Fruit fly (Drosophila melanogaster) whole organism, embryonic: ENCODE data around the gene Cyp12a5.
A peak's percentile ranks its signal among the peaks of the same experiment; 100 is the strongest.

Source experiments
- Bdp1 ChIP-seq: fragments of 200-800 bp; sonication (Bioruptor generic); optimal IDR thresholded peaks from 3 replicates; lab custom pipeline; 2016; ENCODE audit warnings: missing biosample characterization, missing genetic modification characterization
- Bteb2 ChIP-seq: fragments of 200-800 bp; sonication (Bioruptor generic); optimal IDR thresholded peaks from 2 replicates; lab custom pipeline; 2016; ENCODE audit warnings: missing biosample characterization, missing genetic modification characterization
- CG10462 ChIP-seq: fragments of 200-800 bp; sonication (Bioruptor generic); optimal IDR thresholded peaks from 2 replicates; lab custom pipeline; 2016; ENCODE audit warnings: missing biosample characterization, missing genetic modification characterization
- CG11093 ChIP-seq: fragments of 200-800 bp; sonication (Bioruptor generic); IDR thresholded peaks from 3 replicates; pipeline ENCODE4 v1.3.6; 2022; ENCODE audit warnings: missing biosample characterization, missing genetic modification characterization
- CG13296 ChIP-seq: fragments of 200-800 bp; sonication (Bioruptor generic); optimal IDR thresholded peaks from 3 replicates; lab custom pipeline; 2018; ENCODE audit warnings: missing biosample characterization, mild to moderate bottlenecking, missing genetic modification characterization
- CG14965 ChIP-seq: fragments of 200-800 bp; sonication (Bioruptor generic); optimal IDR thresholded peaks from 2 replicates; lab custom pipeline; 2016; ENCODE audit warnings: missing biosample characterization, missing genetic modification characterization, borderline replicate concordance
- CG15011 ChIP-seq: fragments of 200-800 bp; sonication (Bioruptor generic); optimal IDR thresholded peaks from 3 replicates; lab custom pipeline; 2018; ENCODE audit warnings: missing biosample characterization, mild to moderate bottlenecking, missing genetic modification characterization
- CG15514 ChIP-seq: fragments of 200-800 bp; sonication (Bioruptor generic); optimal IDR thresholded peaks from 3 replicates; lab custom pipeline; 2017; ENCODE audit warnings: missing biosample characterization, missing genetic modification characterization, mild to moderate bottlenecking, moderate library complexity, missing genetic modification reagents
- CG1602 ChIP-seq: fragments of 200-800 bp; sonication (Bioruptor generic); optimal IDR thresholded peaks from 3 replicates; lab custom pipeline; 2016; ENCODE audit warnings: missing biosample characterization, missing genetic modification characterization
- CG16863 ChIP-seq: fragments of 200-800 bp; sonication (Bioruptor generic); optimal IDR thresholded peaks from 3 replicates; lab custom pipeline; 2016; ENCODE audit warnings: missing biosample characterization, missing genetic modification characterization
- CG2678 ChIP-seq: fragments of 200-800 bp; sonication (Bioruptor generic); optimal IDR thresholded peaks from 3 replicates; lab custom pipeline; 2019; ENCODE audit warnings: missing biosample characterization, mild to moderate bottlenecking, missing genetic modification characterization, moderate library complexity
- CG3163 ChIP-seq: fragments of 200-800 bp; sonication (Bioruptor generic); optimal IDR thresholded peaks from 3 replicates; lab custom pipeline; 2016; ENCODE audit warnings: missing biosample characterization, missing genetic modification characterization
- CG4820 ChIP-seq: fragments of 200-800 bp; sonication (Bioruptor generic); optimal IDR thresholded peaks from 3 replicates; lab custom pipeline; 2016; ENCODE audit warnings: missing biosample characterization, missing genetic modification characterization
- CG4854 ChIP-seq: fragments of 200-800 bp; sonication (Bioruptor generic); optimal IDR thresholded peaks from 2 replicates; lab custom pipeline; 2016; ENCODE audit warnings: missing biosample characterization, missing genetic modification characterization, inconsistent platforms
- CG6254 ChIP-seq: fragments of 200-800 bp; sonication (Bioruptor generic); optimal IDR thresholded peaks from 3 replicates; lab custom pipeline; 2017; ENCODE audit warnings: mild to moderate bottlenecking, missing biosample characterization, missing genetic modification reagents, missing genetic modification characterization
- CG7928 ChIP-seq: fragments of 200-800 bp; sonication (Bioruptor generic); optimal IDR thresholded peaks from 2 replicates; lab custom pipeline; 2017; ENCODE audit warnings: missing biosample characterization, mild to moderate bottlenecking, missing genetic modification characterization
- CHES-1-like ChIP-seq: fragments of 200-800 bp; sonication (Bioruptor generic); optimal IDR thresholded peaks from 2 replicates; lab custom pipeline; 2016; ENCODE audit warnings: missing biosample characterization, missing genetic modification characterization
- Dbx ChIP-seq: fragments of 200-800 bp; sonication (Bioruptor generic); IDR thresholded peaks from 3 replicates; pipeline ENCODE4 v1.3.6; 2022; ENCODE audit warnings: missing biosample characterization, missing genetic modification characterization
- Dip2 ChIP-seq: fragments of 200-800 bp; sonication (Bioruptor generic); IDR thresholded peaks from 2 replicates; pipeline ENCODE4 v1.3.6; 2022; ENCODE audit warnings: missing biosample characterization, missing genetic modification characterization
- Eip74EF ChIP-seq, 2 experiments: fragments of 200-800 bp in 1 of 2; fragments of >200 bp in 1 of 2; sonication (Bioruptor generic) in 1 of 2; optimal IDR thresholded peaks; 2 replicates each; lab custom pipeline; 2017 to 2019; ENCODE audit warnings: missing biosample characterization in 2 of 2, missing genetic modification characterization in 2 of 2, mild to moderate bottlenecking in 1 of 2, moderate library complexity in 1 of 2
- Ets65A ChIP-seq: fragments of 200-800 bp; sonication (Bioruptor generic); peaks from one replicate; lab custom pipeline; 2016; ENCODE audit warnings: missing biosample characterization, missing genetic modification characterization
- Fer1 ChIP-seq: fragments of 200-800 bp; sonication (Bioruptor generic); optimal IDR thresholded peaks from 2 replicates; lab custom pipeline; 2017; ENCODE audit warnings: missing biosample characterization, mild to moderate bottlenecking, missing genetic modification characterization
- Gug ChIP-seq: fragments of 200-800 bp; sonication (Bioruptor generic); IDR thresholded peaks from 4 replicates; pipeline ENCODE4 v1.3.6; 2022; ENCODE audit warnings: missing biosample characterization, missing genetic modification characterization
- HLH3B ChIP-seq: fragments of 200-800 bp; sonication (Bioruptor generic); IDR thresholded peaks from 2 replicates; pipeline ENCODE4 v1.3.6; 2022; ENCODE audit warnings: missing biosample characterization, missing genetic modification characterization
- Hr39 ChIP-seq: fragments of >200 bp; optimal IDR thresholded peaks from 2 replicates; lab custom pipeline; 2017
- Mad ChIP-seq: fragments of 200-800 bp; sonication (Bioruptor generic); optimal IDR thresholded peaks from 2 replicates; lab custom pipeline; 2016; ENCODE audit warnings: missing biosample characterization, missing genetic modification characterization
- Max ChIP-seq: fragments of 200-800 bp; sonication (Bioruptor generic); optimal IDR thresholded peaks from 2 replicates; lab custom pipeline; 2016; ENCODE audit warnings: missing biosample characterization, mild to moderate bottlenecking, missing genetic modification characterization
- Nf-YC ChIP-seq: fragments of 200-800 bp; optimal IDR thresholded peaks from 3 replicates; lab custom pipeline; 2019; ENCODE audit warnings: missing biosample characterization, mild to moderate bottlenecking, missing genetic modification characterization, moderate library complexity
- NfI ChIP-seq: fragments of 200-800 bp; sonication (Bioruptor generic); optimal IDR thresholded peaks from 3 replicates; lab custom pipeline; 2018; ENCODE audit warnings: missing biosample characterization, mild to moderate bottlenecking, missing genetic modification characterization, moderate library complexity
- Optix ChIP-seq: fragments of 200-800 bp; sonication (Bioruptor generic); IDR thresholded peaks from 3 replicates; pipeline ENCODE4 v1.3.6; 2022; ENCODE audit warnings: missing biosample characterization, missing genetic modification characterization
- az2 ChIP-seq: fragments of 200-800 bp; sonication (Bioruptor generic); optimal IDR thresholded peaks from 3 replicates; lab custom pipeline; 2016; ENCODE audit warnings: missing biosample characterization, missing genetic modification characterization
- chif ChIP-seq, 2 experiments: fragments of 200-800 bp; sonication (Bioruptor generic); optimal IDR thresholded peaks; 3 replicates each; lab custom pipeline; 2016; ENCODE audit warnings: missing biosample characterization in 2 of 2, missing genetic modification characterization in 2 of 2
- dan ChIP-seq: fragments of 200-800 bp; sonication (Bioruptor generic); IDR thresholded peaks from 2 replicates; pipeline ENCODE4 v1.3.6; 2022; ENCODE audit warnings: missing biosample characterization, missing genetic modification characterization
- dmrt11E ChIP-seq: fragments of 200-800 bp; sonication (Bioruptor generic); optimal IDR thresholded peaks from 3 replicates; lab custom pipeline; 2018; ENCODE audit warnings: missing biosample characterization, mild to moderate bottlenecking, missing genetic modification characterization, moderate library complexity
- dysf ChIP-seq: fragments of 200-800 bp; sonication (Bioruptor generic); IDR thresholded peaks from 3 replicates; pipeline ENCODE4 v1.3.6; 2022; ENCODE audit warnings: missing biosample characterization, missing genetic modification characterization
- eyg ChIP-seq: fragments of 200-800 bp; sonication (Bioruptor generic); optimal IDR thresholded peaks from 3 replicates; lab custom pipeline; 2016; ENCODE audit warnings: missing biosample characterization, missing genetic modification characterization
- fu2 ChIP-seq: fragments of 200-800 bp; sonication (Bioruptor generic); optimal IDR thresholded peaks from 2 replicates; lab custom pipeline; 2016; ENCODE audit warnings: missing biosample characterization, missing genetic modification characterization
- ind ChIP-seq: fragments of 200-800 bp; sonication (Bioruptor generic); optimal IDR thresholded peaks from 3 replicates; lab custom pipeline; 2016; ENCODE audit warnings: missing biosample characterization, missing genetic modification characterization
- jing ChIP-seq: fragments of 200-800 bp; sonication (Bioruptor generic); optimal IDR thresholded peaks from 2 replicates; lab custom pipeline; 2018; ENCODE audit warnings: missing biosample characterization, mild to moderate bottlenecking, missing genetic modification characterization
- lbe ChIP-seq: fragments of 200-800 bp; sonication (Bioruptor generic); optimal IDR thresholded peaks from 2 replicates; lab custom pipeline; 2016; ENCODE audit warnings: missing biosample characterization, mild to moderate bottlenecking, missing genetic modification characterization
- lmd ChIP-seq: fragments of 200-800 bp; sonication (Bioruptor generic); IDR thresholded peaks from 2 replicates; pipeline ENCODE4 v1.3.6; 2022; ENCODE audit warnings: missing biosample characterization, missing genetic modification characterization
- oc ChIP-seq: fragments of 200-800 bp; sonication (Bioruptor generic); optimal IDR thresholded peaks from 2 replicates; lab custom pipeline; 2018; ENCODE audit warnings: missing biosample characterization, mild to moderate bottlenecking, missing genetic modification characterization, moderate library complexity
- pb ChIP-seq: fragments of 200-800 bp; sonication (Bioruptor generic); optimal IDR thresholded peaks from 3 replicates; lab custom pipeline; 2016; ENCODE audit warnings: missing biosample characterization, missing genetic modification characterization
- ranshi ChIP-seq: fragments of 200-800 bp; sonication (Bioruptor generic); IDR thresholded peaks from 2 replicates; pipeline ENCODE4 v1.3.6; 2022; ENCODE audit warnings: missing biosample characterization, missing genetic modification characterization
- repo ChIP-seq: fragments of 200-800 bp; sonication (Bioruptor generic); optimal IDR thresholded peaks from 2 replicates; lab custom pipeline; 2016; ENCODE audit warnings: missing biosample characterization, missing genetic modification characterization
- scrt ChIP-seq: fragments of 200-800 bp; sonication (Bioruptor generic); optimal IDR thresholded peaks from 2 replicates; lab custom pipeline; 2018; ENCODE audit warnings: missing biosample characterization, mild to moderate bottlenecking, missing genetic modification characterization, moderate library complexity
- sd ChIP-seq: fragments of 200-800 bp; sonication (Bioruptor generic); optimal IDR thresholded peaks from 3 replicates; lab custom pipeline; 2018; ENCODE audit warnings: missing biosample characterization, mild to moderate bottlenecking, missing genetic modification characterization, moderate library complexity
- sna ChIP-seq: fragments of 200-800 bp; sonication (Bioruptor generic); IDR thresholded peaks from 2 replicates; pipeline ENCODE4 v1.3.6; 2022; ENCODE audit warnings: missing biosample characterization, missing genetic modification characterization; ENCODE audit not compliant: partially characterized antibody
- tx ChIP-seq: fragments of 200-800 bp; sonication (Bioruptor generic); optimal IDR thresholded peaks from 2 replicates; lab custom pipeline; 2016; ENCODE audit warnings: missing biosample characterization, missing genetic modification characterization
- zfh2 ChIP-seq: fragments of 200-800 bp; sonication (Bioruptor generic); optimal IDR thresholded peaks from 2 replicates; lab custom pipeline; 2016; ENCODE audit warnings: missing biosample characterization, missing genetic modification characterization

Gene Cyp12a5

dm6 chr3R:19096299-19097048 is 36.0 kb upstream of the Cyp12a5 start, which contains the start of gene CG6040 (continued):
- TF ChIP-seq CG3163 (GFP tag; lab: Kevin White, UChicago) (peak; percentile 47), repo (GFP tag; lab: Kevin White, UChicago) (peak; percentile 39), CHES-1-like (GFP tag; lab: Kevin White, UChicago) (peak; percentile 49), dysf (GFP tag; lab: Robert Waterston, UW) (peak; percentile 48; the same call in 2 of the 3 replicates), Mad (GFP tag; lab: Kevin White, UChicago) (peak; percentile 52), Eip74EF (GFP tag; optimal IDR thresholded peaks at IDR 0.05; lab: Kevin White, UChicago) (peak in 1 of 2 experiments; percentile 13), CG4854 (GFP tag; lab: Kevin White, UChicago) (peak; percentile 42), CG13296 (GFP tag; lab: Kevin White, UChicago) (peak; percentile 0), CG6254 (peak; percentile 30), Optix (GFP tag; lab: Robert Waterston, UW) (0 out of 3 replicates have a peak, but pooled peaks have one; percentile 13), lmd (GFP tag; lab: Robert Waterston, UW) (0 out of 2 replicates have a peak, but pooled peaks have one; percentile 28), oc (peak; percentile 54), Dip2 (GFP tag; lab: Robert Waterston, UW) (no peak), Bdp1 (GFP tag; lab: Kevin White, UChicago) (peak; percentile 64), Max (GFP tag; lab: Kevin White, UChicago) (peak; percentile 68), ranshi (GFP tag; lab: Robert Waterston, UW) (peak; percentile 52), scrt (GFP tag; lab: Kevin White, UChicago) (peak; percentile 0), Nf-YC (tag; lab: Kevin White, UChicago) (peak; percentile 24), fu2 (GFP tag; lab: Kevin White, UChicago) (peak; percentile 26), Gug (GFP tag; lab: Robert Waterston, UW) (no peak), CG7928 (peak; percentile 38), CG10462 (peak; percentile 31), tx (GFP tag; lab: Kevin White, UChicago) (peak; percentile 45), Fer1 (GFP tag; lab: Kevin White, UChicago) (peak; percentile 54), CG16863 (GFP tag; lab: Kevin White, UChicago) (peak; percentile 36), dan (no peak), NfI (GFP tag; lab: Kevin White, UChicago) (peak; percentile 49), lbe (GFP tag; lab: Kevin White, UChicago) (peak; percentile 20), CG15514 (GFP tag; lab: Kevin White, UChicago) (peak; percentile 64), chif (GFP tag; optimal IDR thresholded peaks at IDR 0.05; lab: Kevin White, UChicago) (peak; percentile 37 to 63), sna (no peak), Ets65A (peak; percentile 95), sd (peak; percentile 56), CG1602 (GFP tag; lab: Kevin White, UChicago) (peak; percentile 42), dmrt11E (peak; percentile 52), pb (GFP tag; lab: Kevin White, UChicago) (peak; percentile 5), Dbx (GFP tag; lab: Robert Waterston, UW) (no peak), CG4820 (GFP tag; lab: Kevin White, UChicago) (peak; percentile 62), HLH3B (GFP tag; lab: Robert Waterston, UW) (0 out of 2 replicates have a peak, but pooled peaks have one; percentile 25), CG2678 (peak; percentile 23), Hr39 (lab: Kevin White, UChicago) (no peak), CG11093 (GFP tag; lab: Robert Waterston, UW) (no peak), ind (GFP tag; lab: Kevin White, UChicago) (peak; percentile 37), CG15011 (no peak), eyg (GFP tag; lab: Kevin White, UChicago) (no peak), jing (GFP tag; lab: Kevin White, UChicago) (peak; percentile 17), CG14965 (GFP tag; lab: Kevin White, UChicago) (peak; percentile 99), Bteb2 (GFP tag; lab: Kevin White, UChicago) (no peak), az2 (GFP tag; lab: Kevin White, UChicago) (peak; percentile 52), zfh2 (GFP tag; lab: Kevin White, UChicago) (peak; percentile 28)
